Worm (Caenorhabditis elegans) whole organism, L4 larva: ENCODE measurements around the gene tmem-258.

ENCODE experiments used
- F26F4.8 ChIP-seq: fragments of 200-800 bp; sonication (Bioruptor generic); conservative IDR thresholded peaks from 2 replicates; pipeline ENCODE4 v1.3.6; 2022; ENCODE audit warnings: missing genetic modification characterization, missing compliant biosample characterization
- F49E8.2 ChIP-seq: sonication (generic microtip); optimal IDR thresholded peaks from 2 replicates; lab custom pipeline; 2016; ENCODE audit warnings: missing compliant biosample characterization, mild to moderate bottlenecking, missing genetic modification characterization, borderline replicate concordance
- R02D3.7 ChIP-seq: fragments of 150-350 bp; sonication (generic microtip); optimal IDR thresholded peaks from 3 replicates; lab custom pipeline; 2014; ENCODE audit warnings: missing biosample characterization, missing genetic modification characterization
- T26A8.4 ChIP-seq: fragments of 200-800 bp; sonication (Bioruptor generic); IDR thresholded peaks from 2 replicates; pipeline ENCODE4 v1.3.6; 2022; ENCODE audit warnings: missing genetic modification characterization, missing compliant biosample characterization
- Y48G9A.11 ChIP-seq: fragments of 200-800 bp; sonication (Bioruptor generic); IDR thresholded peaks from 2 replicates; pipeline ENCODE4 v1.3.6; 2022; ENCODE audit warnings: missing genetic modification reagents, missing genetic modification characterization, missing compliant biosample characterization
- Y5F2A.4 ChIP-seq: fragments of 200-800 bp; sonication (Bioruptor generic); optimal IDR thresholded peaks from 2 replicates; lab custom pipeline; 2018; ENCODE audit warnings: mild to moderate bottlenecking, missing genetic modification characterization, missing compliant biosample characterization
- Y75B8A.6 ChIP-seq: fragments of 200-800 bp; sonication (Bioruptor generic); IDR thresholded peaks from 2 replicates; pipeline ENCODE4 v1.3.6; 2022; ENCODE audit warnings: missing genetic modification reagents, missing genetic modification characterization, missing compliant biosample characterization
- ZK337.2 ChIP-seq: fragments of 200-800 bp; sonication (Bioruptor generic); IDR thresholded peaks from 2 replicates; pipeline ENCODE4 v1.3.6; 2022; ENCODE audit warnings: missing genetic modification reagents, missing genetic modification characterization, missing compliant biosample characterization
- aha-1 ChIP-seq: fragments of 150-350 bp; peaks from one replicate; lab custom pipeline; 2014; ENCODE audit warnings: missing biosample characterization, missing genetic modification characterization
- aly-2 ChIP-seq: sonication (generic microtip); optimal IDR thresholded peaks from 2 replicates; lab custom pipeline; 2018; ENCODE audit warnings: missing biosample characterization, missing genetic modification characterization
- ama-1 ChIP-seq: fragments of 150-350 bp; optimal IDR thresholded peaks from 2 replicates; lab custom pipeline; 2014; ENCODE audit warnings: inconsistent platforms, mixed read lengths
- ces-1 ChIP-seq: fragments of 150-350 bp; sonication (generic microtip); optimal IDR thresholded peaks from 4 replicates; lab custom pipeline; 2014; ENCODE audit warnings: missing biosample characterization, missing genetic modification reagents, missing genetic modification characterization
- cey-2 ChIP-seq: sonication (generic microtip); optimal IDR thresholded peaks from 3 replicates; lab custom pipeline; 2017; ENCODE audit warnings: missing genetic modification characterization, mild to moderate bottlenecking, missing compliant biosample characterization, antibody characterized with exemption, borderline replicate concordance; ENCODE audit not compliant: insufficient read depth
- ctbp-1 ChIP-seq: fragments of 200-800 bp; sonication (Bioruptor generic); IDR thresholded peaks from 2 replicates; pipeline ENCODE4 v1.3.6; 2022; ENCODE audit warnings: missing genetic modification reagents, missing genetic modification characterization, missing compliant biosample characterization
- daf-16 ChIP-seq, 3 experiments: sonication (generic microtip); optimal IDR thresholded peaks; 2 replicates each; lab custom pipeline; 2016 to 2017; ENCODE audit warnings: missing genetic modification characterization in 3 of 3, missing genetic modification reagents in 3 of 3, mild to moderate bottlenecking in 2 of 3, missing compliant biosample characterization in 2 of 3, missing biosample characterization in 1 of 3, moderate library complexity in 1 of 3
- daf-8 ChIP-seq: fragments of 200-800 bp; sonication (Bioruptor generic); IDR thresholded peaks from 2 replicates; pipeline ENCODE4 v1.3.6; 2022; ENCODE audit warnings: missing genetic modification characterization, missing compliant biosample characterization
- dve-1 ChIP-seq: sonication (generic microtip); optimal IDR thresholded peaks from 2 replicates; lab custom pipeline; 2017; ENCODE audit warnings: antibody characterized with exemption, mild to moderate bottlenecking, missing genetic modification characterization, missing compliant biosample characterization; ENCODE audit not compliant: insufficient read depth
- hif-1 ChIP-seq, 2 experiments: sonication (generic microtip); optimal IDR thresholded peaks; 2 replicates each; lab custom pipeline; 2016 to 2017; ENCODE audit warnings: missing compliant biosample characterization in 2 of 2, missing genetic modification characterization in 2 of 2, missing genetic modification reagents in 2 of 2, missing genotype in 2 of 2, mild to moderate bottlenecking in 1 of 2
- hlh-30 ChIP-seq: sonication (generic microtip); optimal IDR thresholded peaks from 2 replicates; lab custom pipeline; 2017; ENCODE audit warnings: antibody characterized with exemption, mild to moderate bottlenecking, missing genetic modification characterization, missing compliant biosample characterization; ENCODE audit not compliant: insufficient read depth
- lim-7 ChIP-seq: fragments of 200-800 bp; sonication (Bioruptor generic); IDR thresholded peaks from 2 replicates; pipeline ENCODE4 v1.3.6; 2022; ENCODE audit warnings: missing genetic modification characterization, missing compliant biosample characterization
- lin-15B ChIP-seq: fragments of 150-350 bp; sonication (generic microtip); optimal IDR thresholded peaks from 3 replicates; lab custom pipeline; 2014; ENCODE audit warnings: missing biosample characterization, missing genetic modification characterization
- lin-29 ChIP-seq: fragments of 200-800 bp; sonication (Bioruptor generic); IDR thresholded peaks from 2 replicates; pipeline ENCODE4 v1.3.6; 2022; ENCODE audit warnings: missing genetic modification reagents, missing genetic modification characterization, missing compliant biosample characterization
- lin-38 ChIP-seq: fragments of 200-800 bp; sonication (Bioruptor generic); IDR thresholded peaks from 2 replicates; pipeline ENCODE4 v1.3.6; 2022; ENCODE audit warnings: missing genetic modification reagents, missing genetic modification characterization, missing compliant biosample characterization
- lsy-2 ChIP-seq, 2 experiments: fragments of 150-350 bp in 1 of 2; sonication (generic microtip) in 1 of 2; optimal IDR thresholded peaks; 2 replicates each; lab custom pipeline; 2014 to 2017; ENCODE audit warnings: missing biosample characterization in 2 of 2, missing genetic modification characterization in 2 of 2
- madf-5 ChIP-seq, 2 experiments: fragments of 200-800 bp; sonication (Bioruptor generic); IDR thresholded peaks; 2 replicates each; pipeline ENCODE4 v1.3.6; 2022; ENCODE audit warnings: missing compliant biosample characterization in 2 of 2, missing genetic modification characterization in 2 of 2
- mdl-1 ChIP-seq, 2 experiments: fragments of 150-350 bp in 1 of 2; sonication (generic microtip) in 1 of 2; optimal IDR thresholded peaks; 2 replicates each; lab custom pipeline; 2014 to 2017; ENCODE audit warnings: missing biosample characterization in 2 of 2, missing genetic modification characterization in 2 of 2
- mdt-29 ChIP-seq: fragments of 200-800 bp; sonication (Bioruptor generic); IDR thresholded peaks from 2 replicates; pipeline ENCODE4 v1.3.6; 2022; ENCODE audit warnings: missing genetic modification reagents, missing genetic modification characterization, missing compliant biosample characterization
- mes-2 ChIP-seq: sonication (generic microtip); optimal IDR thresholded peaks from 2 replicates; lab custom pipeline; 2016; ENCODE audit warnings: missing genotype, mild to moderate bottlenecking, missing genetic modification characterization, missing compliant biosample characterization; ENCODE audit not compliant: poor library complexity, severe bottlenecking
- mxl-3 ChIP-seq: fragments of 200-800 bp; sonication (Bioruptor generic); optimal IDR thresholded peaks from 2 replicates; lab custom pipeline; 2018; ENCODE audit warnings: mild to moderate bottlenecking, missing genetic modification characterization, missing compliant biosample characterization
- nhr-102 ChIP-seq: sonication (generic microtip); optimal IDR thresholded peaks from 2 replicates; lab custom pipeline; 2016; ENCODE audit warnings: mild to moderate bottlenecking, missing genetic modification characterization, moderate library complexity, missing compliant biosample characterization
- nhr-237 ChIP-seq: sonication (generic microtip); optimal IDR thresholded peaks from 2 replicates; lab custom pipeline; 2017; ENCODE audit warnings: missing biosample characterization, missing genetic modification characterization
- nhr-25 ChIP-seq: sonication (generic microtip); optimal IDR thresholded peaks from 2 replicates; lab custom pipeline; 2017; ENCODE audit warnings: missing genetic modification characterization, mild to moderate bottlenecking, missing compliant biosample characterization, antibody characterized with exemption, moderate library complexity, borderline replicate concordance; ENCODE audit not compliant: insufficient read depth
- nhr-28 ChIP-seq: fragments of 150-350 bp; optimal IDR thresholded peaks from 2 replicates; lab custom pipeline; 2014; ENCODE audit warnings: missing biosample characterization, missing genetic modification characterization
- nhr-6 ChIP-seq: fragments of 150-350 bp; optimal IDR thresholded peaks from 2 replicates; lab custom pipeline; 2014; ENCODE audit warnings: missing biosample characterization, missing genetic modification characterization
- nhr-77 ChIP-seq: fragments of 150-350 bp; optimal IDR thresholded peaks from 2 replicates; lab custom pipeline; 2014; ENCODE audit warnings: missing biosample characterization, missing genetic modification characterization
- php-3 ChIP-seq: fragments of 200-800 bp; sonication (Bioruptor generic); IDR thresholded peaks from 2 replicates; pipeline ENCODE4 v1.3.6; 2022; ENCODE audit warnings: missing genetic modification reagents, missing genetic modification characterization, missing compliant biosample characterization
- saeg-2 ChIP-seq: fragments of 200-800 bp; sonication (Bioruptor generic); IDR thresholded peaks from 2 replicates; pipeline ENCODE4 v1.3.6; 2022; ENCODE audit warnings: missing genetic modification reagents, missing genetic modification characterization, missing compliant biosample characterization
- set-16 ChIP-seq: fragments of 200-800 bp; sonication (Bioruptor generic); IDR thresholded peaks from 2 replicates; pipeline ENCODE4 v1.3.6; 2022; ENCODE audit warnings: missing genetic modification reagents, missing genetic modification characterization, missing compliant biosample characterization
- spr-1 ChIP-seq: sonication (generic microtip); optimal IDR thresholded peaks from 2 replicates; lab custom pipeline; 2016; ENCODE audit warnings: mild to moderate bottlenecking, missing genetic modification characterization, missing compliant biosample characterization
- spr-3 ChIP-seq: fragments of 200-800 bp; sonication (Bioruptor generic); optimal IDR thresholded peaks from 2 replicates; lab custom pipeline; 2018; ENCODE audit warnings: mild to moderate bottlenecking, missing genetic modification characterization, missing compliant biosample characterization
- tag-97 ChIP-seq: fragments of 200-800 bp; sonication (Bioruptor generic); IDR thresholded peaks from 2 replicates; pipeline ENCODE4 v1.3.6; 2022; ENCODE audit warnings: missing genetic modification characterization, missing compliant biosample characterization
- unc-39 ChIP-seq: sonication (generic microtip); optimal IDR thresholded peaks from 2 replicates; lab custom pipeline; 2017; ENCODE audit warnings: missing biosample characterization, missing genetic modification characterization
- zag-1 ChIP-seq: fragments of 150-350 bp; optimal IDR thresholded peaks from 2 replicates; lab custom pipeline; 2014; ENCODE audit warnings: missing biosample characterization, missing genetic modification characterization
- ztf-11 ChIP-seq: fragments of 150-350 bp; optimal IDR thresholded peaks from 2 replicates; lab custom pipeline; 2014; ENCODE audit warnings: missing biosample characterization, missing genetic modification characterization
- ztf-7 ChIP-seq: fragments of 150-350 bp; optimal IDR thresholded peaks from 2 replicates; lab custom pipeline; 2014; ENCODE audit warnings: missing biosample characterization, missing genetic modification characterization

Gene tmem-258

DNA sequence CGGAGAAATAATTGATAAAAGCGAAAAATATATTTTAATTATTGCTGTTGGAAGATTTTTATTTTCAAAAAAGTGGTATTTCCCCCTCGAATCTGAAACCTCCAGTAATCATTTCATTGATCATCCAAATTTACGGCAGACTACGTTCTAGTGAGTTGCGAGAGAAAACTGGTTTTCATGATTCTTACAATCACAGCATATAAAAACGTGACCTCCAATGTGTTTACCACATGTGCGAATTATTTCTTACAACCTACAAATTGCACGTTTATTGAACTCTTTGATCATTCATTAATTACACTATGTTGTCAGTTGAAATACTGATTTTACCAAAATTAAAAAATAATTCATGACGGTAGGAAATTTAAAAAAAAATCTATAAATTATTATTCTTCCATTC, 26.2 kb downstream of the tmem-258 start (continued):
- TF ChIP-seq ztf-7 (tag; lab: Kevin White, UChicago) = no peak
- TF ChIP-seq zag-1 (tag; lab: Kevin White, UChicago) = no peak
- TF ChIP-seq nhr-77 (tag; lab: Kevin White, UChicago) = peak; percentile 61
- no peak for TF ChIP-seq aly-2 (tag; lab: Kevin White, UChicago)
- no peak for TF ChIP-seq set-16
- no peak for TF ChIP-seq lin-38
- no peak for TF ChIP-seq mdt-29 (GFP tag; lab: Robert Waterston, UW)
- TF ChIP-seq spr-1 (tag; lab: Kevin White, UChicago) = no peak
- TF ChIP-seq mes-2 = no peak
- no peak for TF ChIP-seq hif-1 (tag; optimal IDR thresholded peaks at IDR 0.05; lab: Kevin White, UChicago)
- no peak for TF ChIP-seq nhr-237 (tag; lab: Kevin White, UChicago)
- no peak for TF ChIP-seq daf-16 (GFP tag; optimal IDR thresholded peaks at IDR 0.05; lab: Kevin White, UChicago)
- peak; percentile 24 for TF ChIP-seq daf-16 (tag; optimal IDR thresholded peaks at IDR 0.05; lab: Kevin White, UChicago)
- TF ChIP-seq ama-1 (lab: Kevin White, UChicago) = no peak
- no peak for TF ChIP-seq madf-5 (GFP tag; IDR thresholded peaks at IDR 0.05; lab: Robert Waterston, UW)

DNA sequence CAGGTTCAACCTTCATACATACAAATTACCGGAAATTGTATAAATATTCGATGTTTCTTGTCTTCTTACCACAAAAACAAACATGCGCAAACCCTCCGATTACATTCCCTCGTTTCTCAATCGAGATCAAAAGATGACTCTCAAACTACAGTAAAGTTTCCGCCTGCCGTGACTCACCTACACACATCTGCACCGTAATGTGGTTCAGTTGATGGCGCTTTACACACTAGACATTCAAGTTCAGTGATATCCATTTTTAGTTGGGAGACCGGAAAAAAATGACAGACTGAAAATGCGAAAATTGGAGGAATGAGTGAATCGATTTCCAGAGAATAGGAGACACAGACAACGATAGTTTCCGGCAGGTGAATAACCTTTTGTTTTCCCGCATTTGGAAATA, 28.3 kb downstream of the tmem-258 start, which contains the start of gene nhr-286:
TSS of gene nhr-286 (minus strand) at position 324 of the 400 bp plus-strand sequence.
- TF ChIP-seq lsy-2 (tag; optimal IDR thresholded peaks at IDR 0.05; lab: Kevin White, UChicago) (no peak), dve-1 (tag; lab: Kevin White, UChicago) (peak; percentile 32), spr-1 (tag; lab: Kevin White, UChicago) (no peak), lin-29 (no peak), ama-1 (lab: Kevin White, UChicago) (peak; percentile 25), hlh-30 (tag; lab: Kevin White, UChicago) (peak; percentile 13)

DNA sequence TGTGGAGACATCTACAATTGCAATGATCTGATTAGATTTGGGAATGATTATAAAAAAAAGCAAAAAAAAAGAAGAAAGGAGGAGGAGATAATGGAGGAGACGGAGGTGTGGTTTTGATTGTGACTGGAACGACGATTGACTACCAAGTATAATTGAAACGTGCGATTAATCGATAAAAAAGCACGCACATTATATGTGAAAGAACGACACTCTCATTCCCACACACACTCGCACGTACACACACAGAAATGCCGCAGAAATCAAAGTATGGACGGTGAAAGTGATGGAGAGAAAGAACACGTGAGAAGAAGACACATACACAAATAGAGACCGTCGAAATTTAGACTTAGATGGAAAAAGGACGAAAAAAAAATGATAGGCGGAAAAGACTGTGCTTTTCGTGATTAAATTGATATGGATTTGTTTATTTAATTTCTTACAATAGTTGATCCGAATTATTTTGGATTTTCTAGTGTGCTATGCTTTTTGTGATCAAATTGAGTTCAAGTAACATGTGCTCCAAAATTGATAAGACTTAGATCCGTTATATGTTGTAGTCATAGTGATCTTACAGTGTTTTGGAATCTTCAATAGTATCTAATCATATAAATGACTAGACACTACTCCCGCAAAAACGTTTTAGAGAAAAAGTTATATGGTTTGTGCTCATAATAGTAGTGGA, 30.9 kb downstream of the tmem-258 start, which contains the start of gene nhr-135:
TSS of gene nhr-135 (minus strand) at position 51 of the 682 bp plus-strand sequence.
- TF ChIP-seq T26A8.4 (GFP tag; lab: Robert Waterston, UW) (no peak), nhr-237 (tag; lab: Kevin White, UChicago) (no peak), ces-1 (GFP tag; lab: Kevin White, UChicago) (no peak), aha-1 (tag; lab: Kevin White, UChicago) (peak; percentile 98), ZK337.2 (GFP tag; lab: Robert Waterston, UW) (no peak), unc-39 (no peak), cey-2 (tag; lab: Kevin White, UChicago) (peak; percentile 5), hif-1 (tag; optimal IDR thresholded peaks at IDR 0.05; lab: Kevin White, UChicago) (peak; percentile 26 to 95), R02D3.7 (tag; lab: Kevin White, UChicago) (no peak), F49E8.2 (tag; lab: Kevin White, UChicago) (no peak), nhr-6 (peak; percentile 6), spr-3 (GFP tag; lab: Kevin White, UChicago) (no peak), mdl-1 (tag; optimal IDR thresholded peaks at IDR 0.05; lab: Kevin White, UChicago) (peak; percentile 82 to 97), Y75B8A.6 (GFP tag; lab: Robert Waterston, UW) (no peak), php-3 (GFP tag; lab: Robert Waterston, UW) (0 out of 2 replicates have a peak, but pooled peaks have one; percentile 37), mxl-3 (GFP tag; lab: Kevin White, UChicago) (peak; percentile 87), daf-8 (GFP tag; lab: Robert Waterston, UW) (no peak), lin-38 (no peak), nhr-28 (tag; lab: Kevin White, UChicago) (peak; percentile 99), saeg-2 (GFP tag; lab: Robert Waterston, UW) (0 out of 2 replicates have a peak, but pooled peaks have one; percentile 45), nhr-25 (tag; lab: Kevin White, UChicago) (peak; percentile 24), Y48G9A.11 (no peak), tag-97 (GFP tag; lab: Robert Waterston, UW) (no peak), F26F4.8 (GFP tag; lab: Robert Waterston, UW) (no peak), mes-2 (peak; percentile 57), lin-15B (no peak), Y5F2A.4 (GFP tag; lab: Kevin White, UChicago) (no peak), lim-7 (GFP tag; lab: Robert Waterston, UW) (no peak), ztf-11 (tag; lab: Kevin White, UChicago) (no peak), ctbp-1 (GFP tag; lab: Robert Waterston, UW) (0 out of 2 replicates have a peak, but pooled peaks have one; percentile 33), nhr-102 (tag; lab: Kevin White, UChicago) (peak; percentile 90)
